Worm (Caenorhabditis elegans) whole organism, L1 larva: ENCODE data around the gene dct-19.

Experiments used
- F16B12.6 ChIP-seq: fragments of 150-350 bp; optimal IDR thresholded peaks from 2 replicates; lab custom pipeline; 2014; ENCODE audit warnings: missing biosample characterization, missing genetic modification characterization
- alr-1 ChIP-seq: fragments of 200-800 bp; sonication (Bioruptor generic); optimal IDR thresholded peaks from 2 replicates; lab custom pipeline; 2018; ENCODE audit warnings: borderline replicate concordance, mild to moderate bottlenecking, missing genetic modification characterization, missing compliant biosample characterization
- ceh-8 ChIP-seq: fragments of 200-800 bp; sonication (Bioruptor generic); optimal IDR thresholded peaks from 2 replicates; lab custom pipeline; 2018; ENCODE audit warnings: mild to moderate bottlenecking, missing genetic modification characterization, moderate library complexity, missing compliant biosample characterization
- ceh-82 ChIP-seq, 3 experiments: fragments of 150-350 bp in 1 of 3; sonication (generic microtip) in 2 of 3; optimal IDR thresholded peaks; 2 replicates each; lab custom pipeline; 2014 to 2017; ENCODE audit warnings: missing biosample characterization in 3 of 3, missing genetic modification characterization in 3 of 3
- ceh-88 ChIP-seq: fragments of 200-800 bp; sonication (Bioruptor generic); IDR thresholded peaks from 2 replicates; pipeline ENCODE4 v1.3.6; 2022; ENCODE audit warnings: missing genetic modification characterization, missing compliant biosample characterization
- ces-1 ChIP-seq: fragments of 150-350 bp; optimal IDR thresholded peaks from 2 replicates; lab custom pipeline; 2014; ENCODE audit warnings: missing biosample characterization, missing genetic modification reagents, missing genetic modification characterization
- dpl-1 ChIP-seq, 3 experiments: fragments of 150-350 bp in 2 of 3; sonication (generic microtip) in 1 of 3; optimal IDR thresholded peaks; 2 replicates each; lab custom pipeline; 2014 to 2017; ENCODE audit warnings: missing biosample characterization in 3 of 3, missing genetic modification characterization in 3 of 3, missing genetic modification reagents in 3 of 3
- dsc-1 ChIP-seq: sonication (generic microtip); optimal IDR thresholded peaks from 2 replicates; lab custom pipeline; 2016; ENCODE audit warnings: mild to moderate bottlenecking, missing genetic modification characterization, missing compliant biosample characterization
- elt-2 ChIP-seq: sonication (generic microtip); optimal IDR thresholded peaks from 2 replicates; lab custom pipeline; 2016; ENCODE audit warnings: missing genetic modification characterization, mild to moderate bottlenecking, inconsistent platforms, missing compliant biosample characterization, missing genetic modification reagents
- ets-5 ChIP-seq: fragments of 200-800 bp; sonication (Bioruptor generic); IDR thresholded peaks from 2 replicates; pipeline ENCODE4 v1.3.6; 2022; ENCODE audit warnings: missing genetic modification characterization, missing compliant biosample characterization
- fkh-10 ChIP-seq: sonication (generic microtip); optimal IDR thresholded peaks from 2 replicates; lab custom pipeline; 2017; ENCODE audit warnings: missing biosample characterization, missing genetic modification reagents, missing genetic modification characterization
- grh-1 ChIP-seq: fragments of 200-800 bp; sonication (Bioruptor generic); IDR thresholded peaks from 2 replicates; pipeline ENCODE4 v1.3.6; 2022; ENCODE audit warnings: missing genetic modification reagents, missing genetic modification characterization, missing compliant biosample characterization
- hlh-17 ChIP-seq: fragments of 200-800 bp; sonication (Bioruptor generic); optimal IDR thresholded peaks from 2 replicates; lab custom pipeline; 2018; ENCODE audit warnings: missing genetic modification characterization, mild to moderate bottlenecking, missing compliant biosample characterization, moderate library complexity, borderline replicate concordance
- hlh-4 ChIP-seq: sonication (generic microtip); optimal IDR thresholded peaks from 2 replicates; lab custom pipeline; 2016; ENCODE audit warnings: mild to moderate bottlenecking, missing genetic modification characterization, missing compliant biosample characterization
- jun-1 ChIP-seq: fragments of 150-350 bp; optimal IDR thresholded peaks from 2 replicates; lab custom pipeline; 2014; ENCODE audit warnings: missing biosample characterization, missing genetic modification reagents, missing genetic modification characterization
- lin-13 ChIP-seq: fragments of 150-350 bp; optimal IDR thresholded peaks from 2 replicates; lab custom pipeline; 2014; ENCODE audit warnings: missing biosample characterization, missing genetic modification reagents, missing genetic modification characterization
- lin-15B ChIP-seq: fragments of 150-350 bp; sonication (generic microtip); optimal IDR thresholded peaks from 3 replicates; lab custom pipeline; 2014; ENCODE audit warnings: missing biosample characterization, missing genetic modification characterization
- lin-35 ChIP-seq, 2 experiments: fragments of 150-350 bp; optimal IDR thresholded peaks; 2 replicates each; lab custom pipeline; 2014; ENCODE audit warnings: missing biosample characterization in 2 of 2, missing genetic modification characterization in 2 of 2, missing genetic modification reagents in 2 of 2
- lir-3 ChIP-seq: sonication (generic microtip); optimal IDR thresholded peaks from 2 replicates; lab custom pipeline; 2016; ENCODE audit warnings: mild to moderate bottlenecking, missing genetic modification characterization, moderate library complexity, missing compliant biosample characterization; ENCODE audit not compliant: poor library complexity
- mab-9 ChIP-seq: fragments of 200-800 bp; sonication (Bioruptor generic); IDR thresholded peaks from 2 replicates; pipeline ENCODE4 v1.3.6; 2022; ENCODE audit warnings: missing genetic modification reagents, missing genetic modification characterization, missing compliant biosample characterization
- mep-1 ChIP-seq: fragments of 150-350 bp; optimal IDR thresholded peaks from 2 replicates; lab custom pipeline; 2014; ENCODE audit warnings: missing biosample characterization, missing genetic modification characterization
- nhr-76 ChIP-seq: sonication (generic microtip); optimal IDR thresholded peaks from 2 replicates; lab custom pipeline; 2017; ENCODE audit warnings: missing biosample characterization, missing genetic modification characterization
- nhr-84 ChIP-seq: sonication (generic microtip); optimal IDR thresholded peaks from 2 replicates; lab custom pipeline; 2017; ENCODE audit warnings: missing biosample characterization, missing genetic modification characterization
- nhr-90 ChIP-seq: sonication (generic microtip); optimal IDR thresholded peaks from 2 replicates; lab custom pipeline; 2016; ENCODE audit warnings: mild to moderate bottlenecking, missing genetic modification characterization, missing compliant biosample characterization; ENCODE audit not compliant: poor library complexity
- pag-3 ChIP-seq: sonication (generic microtip); optimal IDR thresholded peaks from 2 replicates; lab custom pipeline; 2017; ENCODE audit warnings: missing genetic modification characterization, mild to moderate bottlenecking, missing compliant biosample characterization, antibody characterized with exemption, borderline replicate concordance; ENCODE audit not compliant: insufficient read depth
- pax-3 ChIP-seq: fragments of 200-800 bp; sonication (Bioruptor generic); optimal IDR thresholded peaks from 2 replicates; lab custom pipeline; 2018; ENCODE audit warnings: mild to moderate bottlenecking, missing genetic modification characterization, moderate library complexity, missing compliant biosample characterization
- rnt-1 ChIP-seq: sonication (generic microtip); optimal IDR thresholded peaks from 2 replicates; lab custom pipeline; 2016; ENCODE audit warnings: mild to moderate bottlenecking, missing genetic modification characterization, moderate library complexity, missing compliant biosample characterization
- snpc-4 ChIP-seq: fragments of 150-350 bp; optimal IDR thresholded peaks from 2 replicates; lab custom pipeline; 2014; ENCODE audit warnings: missing biosample characterization, missing genetic modification characterization
- snu-23 ChIP-seq: sonication (generic microtip); optimal IDR thresholded peaks from 2 replicates; lab custom pipeline; 2016; ENCODE audit warnings: missing genetic modification characterization, missing compliant biosample characterization
- sptf-1 ChIP-seq: fragments of 150-350 bp; optimal IDR thresholded peaks from 2 replicates; lab custom pipeline; 2014; ENCODE audit warnings: missing biosample characterization, missing genetic modification characterization
- unc-62 ChIP-seq: fragments of 150-350 bp; optimal IDR thresholded peaks from 2 replicates; lab custom pipeline; 2014; ENCODE audit warnings: missing biosample characterization, missing genetic modification reagents, missing genetic modification characterization
- unc-98 ChIP-seq: fragments of 200-800 bp; sonication (Bioruptor generic); IDR thresholded peaks from 2 replicates; pipeline ENCODE4 v1.3.6; 2022; ENCODE audit warnings: missing genetic modification characterization, missing compliant biosample characterization
- vab-15 ChIP-seq: sonication (generic microtip); optimal IDR thresholded peaks from 2 replicates; lab custom pipeline; 2017; ENCODE audit warnings: missing genotype, mild to moderate bottlenecking, missing genetic modification characterization, missing compliant biosample characterization
- xbp-1 ChIP-seq: sonication (generic microtip); optimal IDR thresholded peaks from 2 replicates; lab custom pipeline; 2016; ENCODE audit warnings: missing genetic modification characterization, missing compliant biosample characterization
- zag-1 ChIP-seq: fragments of 150-350 bp; optimal IDR thresholded peaks from 2 replicates; lab custom pipeline; 2014; ENCODE audit warnings: missing biosample characterization, missing genetic modification characterization
- zip-4 ChIP-seq: fragments of 200-800 bp; sonication (Bioruptor generic); optimal IDR thresholded peaks from 2 replicates; lab custom pipeline; 2018; ENCODE audit warnings: mild to moderate bottlenecking, missing genetic modification characterization, moderate library complexity, missing compliant biosample characterization

Gene dct-19

DNA sequence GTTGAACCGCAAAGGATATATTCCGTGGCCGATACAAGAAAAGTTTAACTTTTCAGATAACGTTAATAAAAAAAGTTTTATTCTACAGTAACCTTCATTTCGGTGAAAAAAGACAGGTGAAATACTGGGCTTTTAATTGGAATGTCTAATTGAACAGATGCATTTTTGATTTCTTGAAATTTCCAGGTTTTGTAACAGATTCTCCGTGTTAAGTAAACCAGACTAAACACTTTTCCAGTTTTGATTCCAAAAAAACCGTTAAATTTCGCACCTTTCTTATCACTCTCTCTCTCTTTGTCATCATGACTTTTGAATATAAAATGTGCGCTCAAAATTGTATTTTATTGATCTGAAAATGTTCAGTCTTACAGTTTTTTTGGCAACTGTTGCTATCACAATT, 24.5 kb upstream of the dct-19 start, which contains the start of gene C32H11.3:
C32H11.3 (plus strand) TSS at position 301 of the 400 bp plus-strand sequence.
- TF ChIP-seq sptf-1 (tag; lab: Kevin White, UChicago) (no peak), mep-1 (tag; lab: Kevin White, UChicago) (no peak), hlh-17 (GFP tag; lab: Kevin White, UChicago) (no peak), hlh-4 (tag; lab: Kevin White, UChicago) (peak; percentile 46)
- TF ChIP-seq, all 84 proteins: peak for 1

DNA sequence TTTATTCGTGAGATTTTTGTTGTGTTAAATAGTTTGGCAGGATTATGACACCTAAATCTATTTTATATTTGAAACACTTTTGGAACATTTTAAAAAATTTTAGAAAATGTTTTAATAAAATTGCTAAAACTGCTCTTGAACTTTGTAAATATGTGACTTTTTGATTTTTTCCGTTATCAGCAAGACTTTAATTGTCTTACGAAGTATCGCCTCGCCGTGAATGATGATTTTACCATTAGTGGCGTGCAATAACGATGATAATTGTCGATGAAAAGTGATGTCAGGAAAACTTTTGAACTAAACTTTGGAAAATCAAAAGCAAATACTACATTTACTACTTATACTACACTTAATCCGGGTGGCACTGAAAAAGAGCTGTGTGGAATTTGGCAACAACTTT, 22.2 kb upstream of the dct-19 start:
- TF ChIP-seq ces-1 (GFP tag; lab: Kevin White, UChicago): no peak
- TF ChIP-seq lin-35 (GFP tag; optimal IDR thresholded peaks at IDR 0.05; lab: Kevin White, UChicago): no peak
- no peak for TF ChIP-seq alr-1
- no peak for TF ChIP-seq rnt-1
- TF ChIP-seq hlh-17 (GFP tag; lab: Kevin White, UChicago): no peak
- no peak for TF ChIP-seq sptf-1 (tag; lab: Kevin White, UChicago)
- no peak for TF ChIP-seq grh-1 (GFP tag; lab: Robert Waterston, UW)
- TF ChIP-seq dpl-1 (GFP tag; optimal IDR thresholded peaks at IDR 0.05; lab: Kevin White, UChicago): no peak
- no peak for TF ChIP-seq lir-3
- TF ChIP-seq nhr-76: no peak
- no peak for TF ChIP-seq lin-15B (tag; lab: Kevin White, UChicago)
- TF ChIP-seq vab-15 (tag; lab: Kevin White, UChicago): no peak
- TF ChIP-seq unc-98 (GFP tag; lab: Robert Waterston, UW): no peak
- no peak for TF ChIP-seq mab-9
- TF ChIP-seq nhr-90 (tag; lab: Kevin White, UChicago): no peak
- TF ChIP-seq unc-62 (GFP tag; lab: Kevin White, UChicago): no peak
- no peak for TF ChIP-seq ceh-88 (GFP tag; lab: Robert Waterston, UW)
- no peak for TF ChIP-seq dsc-1 (tag; lab: Kevin White, UChicago)
- TF ChIP-seq zip-4 (GFP tag; lab: Kevin White, UChicago): no peak
- TF ChIP-seq nhr-84 (tag; lab: Kevin White, UChicago): no peak

DNA sequence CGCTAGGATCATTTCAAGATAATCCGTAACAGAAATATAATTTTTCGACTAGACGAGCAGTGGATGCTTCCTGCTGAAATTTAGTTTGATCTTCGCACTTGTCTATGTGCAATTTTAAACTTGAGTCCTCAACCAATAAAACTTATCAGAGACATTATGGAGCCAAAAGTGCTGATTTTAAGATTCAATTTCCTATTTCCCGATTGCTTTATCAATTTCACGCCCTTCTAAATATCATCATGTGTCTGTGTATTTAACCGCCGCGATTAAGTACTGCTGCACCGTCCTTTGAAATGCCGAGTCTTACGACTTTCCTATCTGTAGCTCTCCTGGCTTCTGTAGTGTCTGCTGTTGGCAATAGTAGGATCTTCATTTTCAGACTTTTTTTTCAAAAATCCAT, 21.7 kb upstream of the dct-19 start, which contains the start of gene C32H11.4:
C32H11.4 (plus strand) TSS at position 238 of the 400 bp plus-strand sequence.
- no peak for TF ChIP-seq ceh-8 (GFP tag; lab: Kevin White, UChicago)
- TF ChIP-seq elt-2 (tag; lab: Kevin White, UChicago): peak; percentile 89

DNA sequence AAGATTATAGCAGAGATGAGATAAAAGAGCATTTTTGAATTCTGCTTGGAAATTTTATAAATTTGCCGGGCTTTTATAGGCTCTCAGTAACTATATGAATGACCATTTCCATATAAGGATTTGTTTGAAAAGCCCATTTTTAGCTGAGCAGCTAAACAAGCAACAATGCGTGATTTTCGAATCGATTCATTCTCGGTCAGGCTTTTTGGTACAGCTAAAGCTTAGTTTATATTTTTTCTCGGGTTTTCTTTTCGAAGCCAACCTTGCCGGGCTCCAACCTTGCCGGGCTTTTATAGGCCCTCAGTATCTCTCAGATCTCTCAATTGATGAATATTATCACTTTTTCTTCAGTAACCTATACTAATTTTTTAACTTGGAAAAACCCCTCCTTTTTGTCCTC, 18.4 kb upstream of the dct-19 start, which contains the start of gene srlf-4:
srlf-4 (minus strand) TSS at position 101 of the 400 bp plus-strand sequence.
- TF ChIP-seq ceh-82 (tag; optimal IDR thresholded peaks at IDR 0.05; lab: Kevin White, UChicago): no peak
- no peak for TF ChIP-seq lin-13 (GFP tag; lab: Kevin White, UChicago)
- TF ChIP-seq ceh-88 (GFP tag; lab: Robert Waterston, UW): no peak
- no peak for TF ChIP-seq pax-3 (tag; lab: Kevin White, UChicago)
- no peak for TF ChIP-seq snpc-4
- no peak for TF ChIP-seq ets-5 (GFP tag; lab: Robert Waterston, UW)
- TF ChIP-seq jun-1: no peak
- no peak for TF ChIP-seq snu-23 (GFP tag; lab: Kevin White, UChicago)
- no peak for TF ChIP-seq nhr-84 (tag; lab: Kevin White, UChicago)
- no peak for TF ChIP-seq pag-3 (tag; lab: Kevin White, UChicago)
- no peak for TF ChIP-seq fkh-10
- TF ChIP-seq xbp-1: no peak
- TF ChIP-seq F16B12.6: no peak
- TF ChIP-seq zag-1 (tag; lab: Kevin White, UChicago): no peak
